Fruit fly (Drosophila melanogaster) whole organism, embryonic: ENCODE data around the gene RpL24-like.

ENCODE experiments used
- Antp ChIP-seq: fragments of 200-800 bp; sonication (Bioruptor generic); optimal IDR thresholded peaks from 3 replicates; lab custom pipeline; 2016; ENCODE audit warnings: missing biosample characterization, missing genetic modification characterization
- C15 ChIP-seq: fragments of 200-800 bp; sonication (Bioruptor generic); IDR thresholded peaks from 3 replicates; pipeline ENCODE4 v1.3.6; 2022; ENCODE audit warnings: missing biosample characterization, missing genetic modification characterization
- CG10274 ChIP-seq: fragments of 200-800 bp; sonication (Bioruptor generic); optimal IDR thresholded peaks from 3 replicates; lab custom pipeline; 2017; ENCODE audit warnings: missing biosample characterization, mild to moderate bottlenecking, missing genetic modification characterization
- CG11695 ChIP-seq: fragments of 200-800 bp; sonication (Bioruptor generic); IDR thresholded peaks from 3 replicates; pipeline ENCODE4 v1.3.6; 2022; ENCODE audit warnings: missing biosample characterization, missing genetic modification characterization
- CG12391 ChIP-seq: fragments of 200-800 bp; sonication (Bioruptor generic); optimal IDR thresholded peaks from 3 replicates; lab custom pipeline; 2018; ENCODE audit warnings: missing biosample characterization, mild to moderate bottlenecking, missing genetic modification characterization, moderate library complexity
- CG14014 ChIP-seq: fragments of 200-800 bp; sonication (Bioruptor generic); IDR thresholded peaks from 2 replicates; pipeline ENCODE4 v1.3.6; 2022; ENCODE audit warnings: missing biosample characterization, missing genetic modification characterization
- CG15601 ChIP-seq: fragments of 200-800 bp; sonication (Bioruptor generic); optimal IDR thresholded peaks from 3 replicates; lab custom pipeline; 2019; ENCODE audit warnings: missing biosample characterization, mild to moderate bottlenecking, missing genetic modification characterization, moderate library complexity
- CG1602 ChIP-seq: fragments of 200-800 bp; sonication (Bioruptor generic); optimal IDR thresholded peaks from 3 replicates; lab custom pipeline; 2016; ENCODE audit warnings: missing biosample characterization, missing genetic modification characterization
- CG17328 ChIP-seq: fragments of 200-800 bp; sonication (Bioruptor generic); IDR thresholded peaks from 2 replicates; pipeline ENCODE4 v1.3.6; 2022; ENCODE audit warnings: missing biosample characterization, missing genetic modification characterization
- CG2678 ChIP-seq: fragments of 200-800 bp; sonication (Bioruptor generic); optimal IDR thresholded peaks from 3 replicates; lab custom pipeline; 2019; ENCODE audit warnings: missing biosample characterization, mild to moderate bottlenecking, missing genetic modification characterization, moderate library complexity
- CG32767 ChIP-seq: fragments of 200-800 bp; sonication (Bioruptor generic); IDR thresholded peaks from 2 replicates; pipeline ENCODE4 v1.3.6; 2022; ENCODE audit warnings: missing biosample characterization, missing genetic modification characterization
- CG4617 ChIP-seq: fragments of 200-800 bp; sonication (Bioruptor generic); optimal IDR thresholded peaks from 3 replicates; lab custom pipeline; 2016; ENCODE audit warnings: missing biosample characterization, missing genetic modification characterization, borderline replicate concordance
- CG5953 ChIP-seq: fragments of 200-800 bp; sonication (Bioruptor generic); IDR thresholded peaks from 2 replicates; pipeline ENCODE4 v1.3.6; 2022; ENCODE audit warnings: missing biosample characterization, missing genetic modification characterization
- CG6683 ChIP-seq: fragments of 200-800 bp; sonication (Bioruptor generic); optimal IDR thresholded peaks from 2 replicates; lab custom pipeline; 2017; ENCODE audit warnings: missing biosample characterization, mild to moderate bottlenecking, missing genetic modification characterization, missing genetic modification reagents
- CG7839 ChIP-seq: fragments of 200-800 bp; sonication (Bioruptor generic); optimal IDR thresholded peaks from 3 replicates; lab custom pipeline; 2018; ENCODE audit warnings: missing biosample characterization, mild to moderate bottlenecking, missing genetic modification characterization, moderate library complexity
- CG8089 ChIP-seq: fragments of 200-800 bp; sonication (Bioruptor generic); optimal IDR thresholded peaks from 3 replicates; lab custom pipeline; 2016; ENCODE audit warnings: missing biosample characterization, missing genetic modification characterization
- CG8924 ChIP-seq: fragments of 200-800 bp; optimal IDR thresholded peaks from 3 replicates; lab custom pipeline; 2019; ENCODE audit warnings: missing biosample characterization, mild to moderate bottlenecking, missing genetic modification characterization, moderate library complexity
- CG9215 ChIP-seq: fragments of 200-800 bp; sonication (Bioruptor generic); IDR thresholded peaks from 2 replicates; pipeline ENCODE4 v1.3.6; 2022; ENCODE audit warnings: missing biosample characterization, missing genetic modification characterization
- CG9817 ChIP-seq: fragments of 200-800 bp; sonication (Bioruptor generic); optimal IDR thresholded peaks from 2 replicates; lab custom pipeline; 2018; ENCODE audit warnings: missing biosample characterization, mild to moderate bottlenecking, missing genetic modification characterization, moderate library complexity
- CrebB ChIP-seq: fragments of 200-800 bp; sonication (Bioruptor generic); optimal IDR thresholded peaks from 3 replicates; lab custom pipeline; 2018; ENCODE audit warnings: missing biosample characterization, mild to moderate bottlenecking, missing genetic modification characterization
- D19A ChIP-seq: fragments of 200-800 bp; optimal IDR thresholded peaks from 3 replicates; lab custom pipeline; 2019; ENCODE audit warnings: missing biosample characterization, mild to moderate bottlenecking, missing genetic modification characterization, moderate library complexity
- Deaf1 ChIP-seq: fragments of 200-800 bp; optimal IDR thresholded peaks from 3 replicates; lab custom pipeline; 2019; ENCODE audit warnings: missing biosample characterization, mild to moderate bottlenecking, missing genetic modification characterization, moderate library complexity
- ERR ChIP-seq: fragments of 200-800 bp; sonication (Bioruptor generic); optimal IDR thresholded peaks from 2 replicates; lab custom pipeline; 2016; ENCODE audit warnings: missing biosample characterization, missing genetic modification characterization
- HLH4C ChIP-seq: fragments of 200-800 bp; sonication (Bioruptor generic); IDR thresholded peaks from 3 replicates; pipeline ENCODE4 v1.3.6; 2022; ENCODE audit warnings: missing biosample characterization, missing genetic modification characterization; ENCODE audit not compliant: partially characterized antibody
- Hr39 ChIP-seq: fragments of >200 bp; optimal IDR thresholded peaks from 2 replicates; lab custom pipeline; 2017
- Hsf ChIP-seq: fragments of 200-800 bp; sonication (Bioruptor generic); optimal IDR thresholded peaks from 3 replicates; lab custom pipeline; 2016; ENCODE audit warnings: missing biosample characterization, missing genetic modification characterization
- Lpt ChIP-seq: fragments of >200 bp; optimal IDR thresholded peaks from 2 replicates; lab custom pipeline; 2018; ENCODE audit warnings: missing biosample characterization, missing genetic modification characterization
- MBD-R2 ChIP-seq: fragments of 200-800 bp; sonication (Bioruptor generic); IDR thresholded peaks from 2 replicates; pipeline ENCODE4 v1.3.6; 2022; ENCODE audit warnings: missing biosample characterization, missing genetic modification characterization
- Med ChIP-seq: fragments of 200-800 bp; sonication (Bioruptor generic); peaks from one replicate; lab custom pipeline; 2016; ENCODE audit warnings: missing biosample characterization, missing genetic modification characterization, mild to moderate bottlenecking, inconsistent platforms, moderate library complexity
- NK7.1 ChIP-seq: fragments of 200-800 bp; sonication (Bioruptor generic); optimal IDR thresholded peaks from 3 replicates; lab custom pipeline; 2016; ENCODE audit warnings: missing biosample characterization, missing genetic modification characterization
- Scr ChIP-seq: fragments of 200-800 bp; sonication (Bioruptor generic); IDR thresholded peaks from 2 replicates; pipeline ENCODE4 v1.3.6; 2022; ENCODE audit warnings: missing biosample characterization, missing genetic modification characterization; ENCODE audit not compliant: partially characterized antibody
- YL-1 ChIP-seq: fragments of 200-800 bp; sonication (Bioruptor generic); optimal IDR thresholded peaks from 3 replicates; lab custom pipeline; 2017; ENCODE audit warnings: missing biosample characterization, mild to moderate bottlenecking, missing genetic modification characterization
- abd-A ChIP-seq: fragments of 200-800 bp; sonication (Bioruptor generic); optimal IDR thresholded peaks from 3 replicates; lab custom pipeline; 2019; ENCODE audit warnings: missing biosample characterization, mild to moderate bottlenecking, missing genetic modification characterization, moderate library complexity
- cato ChIP-seq: fragments of 200-800 bp; sonication (Bioruptor generic); optimal IDR thresholded peaks from 2 replicates; lab custom pipeline; 2016; ENCODE audit warnings: missing biosample characterization, missing genetic modification characterization, borderline replicate concordance
- ci ChIP-seq: fragments of 200-800 bp; sonication (Bioruptor generic); IDR thresholded peaks from 3 replicates; pipeline ENCODE4 v1.3.6; 2022; ENCODE audit warnings: missing biosample characterization, missing genetic modification characterization
- croc ChIP-seq: fragments of 200-800 bp; sonication (Bioruptor generic); conservative IDR thresholded peaks from 3 replicates; pipeline ENCODE4 v1.3.6; 2022; ENCODE audit warnings: missing biosample characterization, missing genetic modification characterization
- da ChIP-seq: fragments of 200-800 bp; sonication (Bioruptor generic); optimal IDR thresholded peaks from 2 replicates; lab custom pipeline; 2016; ENCODE audit warnings: missing biosample characterization, missing genetic modification characterization
- gcm ChIP-seq: fragments of 200-800 bp; sonication (Bioruptor generic); optimal IDR thresholded peaks from 2 replicates; lab custom pipeline; 2019; ENCODE audit warnings: missing biosample characterization, mild to moderate bottlenecking, missing genetic modification characterization, moderate library complexity
- gcm2 ChIP-seq: fragments of 200-800 bp; sonication (Bioruptor generic); optimal IDR thresholded peaks from 2 replicates; lab custom pipeline; 2016; ENCODE audit warnings: missing biosample characterization, missing genetic modification characterization
- h ChIP-seq: fragments of >200 bp; optimal IDR thresholded peaks from 2 replicates; lab custom pipeline; 2017
- hbn ChIP-seq: fragments of 200-800 bp; sonication (Bioruptor generic); IDR thresholded peaks from 2 replicates; pipeline ENCODE4 v1.3.6; 2022; ENCODE audit warnings: missing biosample characterization, missing genetic modification characterization; ENCODE audit not compliant: partially characterized antibody
- her ChIP-seq: fragments of 200-800 bp; sonication (Bioruptor generic); optimal IDR thresholded peaks from 2 replicates; lab custom pipeline; 2016; ENCODE audit warnings: missing biosample characterization, missing genetic modification characterization
- hkb ChIP-seq, 2 experiments: fragments of 200-800 bp in 1 of 2; fragments of >200 bp in 1 of 2; sonication (Bioruptor generic) in 1 of 2; IDR thresholded peaks in 1 of 2; optimal IDR thresholded peaks in 1 of 2; 2 replicates each; pipeline versions ENCODE4 v1.3.6 to Lab custom; 2017 to 2022; ENCODE audit warnings: missing biosample characterization in 1 of 2, missing genetic modification characterization in 1 of 2
- lbe ChIP-seq: fragments of 200-800 bp; sonication (Bioruptor generic); optimal IDR thresholded peaks from 2 replicates; lab custom pipeline; 2016; ENCODE audit warnings: missing biosample characterization, mild to moderate bottlenecking, missing genetic modification characterization
- lmd ChIP-seq: fragments of 200-800 bp; sonication (Bioruptor generic); IDR thresholded peaks from 2 replicates; pipeline ENCODE4 v1.3.6; 2022; ENCODE audit warnings: missing biosample characterization, missing genetic modification characterization
- nerfin-1 ChIP-seq: fragments of 200-800 bp; sonication (Bioruptor generic); optimal IDR thresholded peaks from 3 replicates; lab custom pipeline; 2019; ENCODE audit warnings: missing biosample characterization, mild to moderate bottlenecking, missing genetic modification characterization, moderate library complexity
- oc ChIP-seq: fragments of 200-800 bp; sonication (Bioruptor generic); optimal IDR thresholded peaks from 2 replicates; lab custom pipeline; 2018; ENCODE audit warnings: missing biosample characterization, mild to moderate bottlenecking, missing genetic modification characterization, moderate library complexity
- peb ChIP-seq: fragments of 200-800 bp; sonication (Bioruptor generic); IDR thresholded peaks from 2 replicates; pipeline ENCODE4 v1.3.6; 2022; ENCODE audit warnings: missing biosample characterization, missing genetic modification characterization
- salm ChIP-seq: fragments of 200-800 bp; sonication (Bioruptor generic); optimal IDR thresholded peaks from 2 replicates; lab custom pipeline; 2018; ENCODE audit warnings: missing biosample characterization, mild to moderate bottlenecking, missing genetic modification characterization
- seq ChIP-seq: fragments of 200-800 bp; sonication (Bioruptor generic); IDR thresholded peaks from 2 replicates; pipeline ENCODE4 v1.3.6; 2022; ENCODE audit warnings: missing biosample characterization, missing genetic modification characterization
- stc ChIP-seq: fragments of 200-800 bp; sonication (Bioruptor generic); IDR thresholded peaks from 2 replicates; pipeline ENCODE4 v1.3.6; 2022; ENCODE audit warnings: missing biosample characterization, missing genetic modification characterization
- usp ChIP-seq: fragments of >200 bp; optimal IDR thresholded peaks from 2 replicates; lab custom pipeline; 2017; ENCODE audit warnings: missing biosample characterization, missing genetic modification characterization
- wdn ChIP-seq: fragments of 200-800 bp; sonication (Bioruptor generic); IDR thresholded peaks from 2 replicates; pipeline ENCODE4 v1.3.6; 2022; ENCODE audit warnings: missing biosample characterization, missing genetic modification characterization

The RpL24-like gene

dm6 chr3R:11469745-11470144 is 38.4 kb upstream of the RpL24-like start:
- TF ChIP-seq lbe (no peak), CG4617 (GFP tag; lab: Kevin White, UChicago) (no peak), CG17328 (GFP tag; lab: Robert Waterston, UW) (no peak), CG10274 (GFP tag; lab: Kevin White, UChicago) (no peak), Antp (GFP tag; lab: Kevin White, UChicago) (no peak), hkb (optimal IDR thresholded peaks at IDR 0.05; lab: Kevin White, UChicago) (no peak), hkb (GFP tag; IDR thresholded peaks at IDR 0.05; lab: Robert Waterston, UW) (no peak), CG9215 (GFP tag; lab: Robert Waterston, UW) (peak; percentile 5; the same call in 1 of the 2 replicates), seq (GFP tag; lab: Robert Waterston, UW) (no peak), nerfin-1 (tag; lab: Kevin White, UChicago) (no peak), CG1602 (GFP tag; lab: Kevin White, UChicago) (no peak), D19A (no peak), Med (GFP tag; lab: Kevin White, UChicago) (peak; percentile 58), CG7839 (tag; lab: Kevin White, UChicago) (peak; percentile 2), Deaf1 (no peak), oc (no peak), C15 (GFP tag; lab: Robert Waterston, UW) (no peak), her (no peak), CG8924 (tag; lab: Kevin White, UChicago) (no peak), CG11695 (GFP tag; lab: Robert Waterston, UW) (no peak), CG32767 (no peak), Hr39 (lab: Kevin White, UChicago) (no peak), CG6683 (GFP tag; lab: Kevin White, UChicago) (no peak), CG14014 (GFP tag; lab: Robert Waterston, UW) (no peak), gcm2 (GFP tag; lab: Kevin White, UChicago) (no peak), NK7.1 (no peak), CG8089 (GFP tag; lab: Kevin White, UChicago) (no peak), cato (GFP tag; lab: Kevin White, UChicago) (no peak), HLH4C (GFP tag; lab: Robert Waterston, UW) (no peak), wdn (GFP tag; lab: Robert Waterston, UW) (no peak), lmd (GFP tag; lab: Robert Waterston, UW) (no peak), hbn (GFP tag; lab: Robert Waterston, UW) (no peak), CG5953 (no peak), ERR (no peak), CG12391 (tag; lab: Kevin White, UChicago) (no peak), Hsf (GFP tag; lab: Kevin White, UChicago) (peak; percentile 3), CG2678 (tag; lab: Kevin White, UChicago) (peak; percentile 43), MBD-R2 (no peak), Lpt (no peak), CG15601 (tag; lab: Kevin White, UChicago) (no peak), gcm (GFP tag; lab: Kevin White, UChicago) (no peak), usp (GFP tag; lab: Kevin White, UChicago) (no peak), CrebB (tag; lab: Kevin White, UChicago) (no peak), ci (GFP tag; lab: Robert Waterston, UW) (no peak), peb (GFP tag; lab: Robert Waterston, UW) (no peak), stc (no peak), h (lab: Kevin White, UChicago) (no peak), YL-1 (GFP tag; lab: Kevin White, UChicago) (no peak), Scr (GFP tag; lab: Robert Waterston, UW) (no peak), da (no peak), abd-A (tag; lab: Kevin White, UChicago) (peak; percentile 45), CG9817 (tag; lab: Kevin White, UChicago) (no peak), croc (GFP tag; lab: Robert Waterston, UW) (no peak), salm (tag; lab: Kevin White, UChicago) (no peak)
